Worm (Caenorhabditis elegans): ENCODE results near the gene C25F9.16.
"Not testable (repeated sequence)": the region's sequence is repeated elsewhere in the genome, so short reads cannot be mapped to it uniquely, and the experiment has no call there.

The C25F9.16 gene

DNA sequence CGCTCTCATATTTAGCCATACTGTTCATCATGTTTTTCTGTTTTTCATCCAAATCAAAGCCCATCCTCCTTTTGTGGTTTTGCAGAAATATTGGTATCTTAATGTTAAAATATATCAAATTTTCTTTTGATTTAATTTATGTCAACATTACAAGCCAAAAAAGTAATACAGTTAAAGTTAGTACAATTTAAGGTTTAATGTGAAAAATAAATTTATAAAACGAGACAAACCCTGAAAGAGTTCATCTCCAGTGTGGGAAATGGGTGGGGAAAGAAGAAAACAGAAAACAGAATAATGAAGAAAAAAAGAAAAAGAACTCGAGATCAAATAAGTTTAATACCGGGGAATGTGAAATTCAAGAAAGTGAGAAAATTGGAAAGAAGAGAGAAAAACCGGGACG, 14.6 kb downstream of the C25F9.16 start, which contains the start of gene M04C3.2:
TSS of gene M04C3.2 (minus strand) at position 101 of the 400 bp plus-strand sequence.
- no peak for TF ChIP-seq F37D6.2 (tag; optimal IDR thresholded peaks at IDR 0.05)
- TF ChIP-seq spr-3 (GFP tag; optimal IDR thresholded peaks at IDR 0.05) = no peak
- no peak for TF ChIP-seq gei-8 (GFP tag; optimal IDR thresholded peaks at IDR 0.05)
- TF ChIP-seq daf-16 (GFP tag; optimal IDR thresholded peaks at IDR 0.05) = no peak
- TF ChIP-seq daf-16 (tag; optimal IDR thresholded peaks at IDR 0.05) = no peak
- TF ChIP-seq nhr-10 (tag; optimal IDR thresholded peaks at IDR 0.05) = no peak
- no peak for TF ChIP-seq tag-97 (GFP tag; IDR thresholded peaks at IDR 0.05)
- no peak for TF ChIP-seq madf-9 (GFP tag; conservative IDR thresholded peaks at IDR 0.05)
- no peak for TF ChIP-seq nhr-76 (tag; optimal IDR thresholded peaks at IDR 0.05)
- TF ChIP-seq spr-1 (tag; optimal IDR thresholded peaks at IDR 0.05) = no peak
- TF ChIP-seq skn-1 (tag; optimal IDR thresholded peaks at IDR 0.05) = no peak
- TF ChIP-seq mxl-3 (GFP tag; optimal IDR thresholded peaks at IDR 0.05) = no peak

DNA sequence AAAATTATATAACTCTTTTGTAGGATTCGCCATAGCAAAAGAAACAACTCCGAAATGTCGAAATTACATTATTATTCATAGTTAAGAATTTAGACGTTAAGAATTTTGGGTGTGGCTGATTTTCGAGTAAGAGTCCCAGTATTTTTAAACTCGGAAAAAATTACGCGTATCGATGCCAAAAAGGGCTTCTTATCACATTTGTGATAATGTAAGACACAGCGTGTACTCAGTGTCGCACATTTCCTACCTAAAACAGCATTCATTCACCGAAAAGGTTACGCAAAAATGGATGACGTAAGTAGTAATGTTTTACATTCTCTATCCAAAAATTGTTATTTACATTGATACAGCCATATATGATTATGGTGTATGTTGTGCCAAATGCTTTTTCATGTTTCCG, 15.4 kb downstream of the C25F9.16 start, which contains the start of gene M04C3.5:
TSS of gene M04C3.5 (plus strand) at position 190 of the 400 bp plus-strand sequence.
- TF ChIP-seq dmd-6 (GFP tag; IDR thresholded peaks at IDR 0.05) = peak; percentile 61
- no peak for TF ChIP-seq daf-16 (GFP tag; optimal IDR thresholded peaks at IDR 0.05)
- TF ChIP-seq daf-16 (tag; optimal IDR thresholded peaks at IDR 0.05) = peak; percentile 35
- TF ChIP-seq hlh-11 (tag; optimal IDR thresholded peaks at IDR 0.05) = peak; percentile 26
- no peak for TF ChIP-seq madf-9 (GFP tag; conservative IDR thresholded peaks at IDR 0.05)
- no peak for TF ChIP-seq unc-130 (GFP tag; optimal IDR thresholded peaks at IDR 0.05)
- TF ChIP-seq nhr-102 (tag; optimal IDR thresholded peaks at IDR 0.05) = no peak
- peak; percentile 48 for TF ChIP-seq aha-1 (tag)
- no peak for TF ChIP-seq zip-2 (tag; optimal IDR thresholded peaks at IDR 0.05)
- TF ChIP-seq lin-39 (tag; optimal IDR thresholded peaks at IDR 0.05) = no peak
- TF ChIP-seq nhr-28 (tag; optimal IDR thresholded peaks at IDR 0.05) = peak; percentile 23
- TF ChIP-seq pqm-1 (tag; optimal IDR thresholded peaks at IDR 0.05) = peak; percentile 55
- TF ChIP-seq unc-62 (GFP tag; optimal IDR thresholded peaks at IDR 0.05 in 1 of 2) = peak in 1 of 2 experiments; percentile 67
- no peak for TF ChIP-seq unc-62 (tag; optimal IDR thresholded peaks at IDR 0.05)

DNA sequence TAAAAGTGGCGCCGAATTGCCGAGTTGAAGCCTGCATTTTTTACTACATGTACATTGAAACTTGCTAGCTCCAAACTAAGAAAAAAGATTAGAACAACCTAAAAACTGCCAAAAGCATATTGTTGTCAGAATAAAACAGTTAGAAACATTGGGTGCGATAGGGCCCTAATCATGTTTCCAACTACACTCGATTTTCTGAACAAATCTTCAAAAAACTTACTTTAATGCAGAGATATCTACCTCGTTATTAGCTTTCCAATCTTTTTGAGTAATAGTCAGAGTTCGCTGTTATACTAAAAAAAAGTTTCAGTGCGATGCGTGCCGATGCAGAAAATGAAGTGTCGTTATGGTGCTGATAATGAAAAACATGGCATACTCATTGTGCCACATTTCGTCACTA, 21.5 kb downstream of the C25F9.16 start, which contains the start of the genes Y43F8B.13 and Y43F8B.14:
TSS of gene Y43F8B.13 (plus strand) at position 301 of the 400 bp plus-strand sequence.
TSS of gene Y43F8B.14 (minus strand) at position 322 of the 400 bp plus-strand sequence.
- TF ChIP-seq hmg-1.1 (GFP tag; IDR thresholded peaks at IDR 0.05) = no peak
- TF ChIP-seq daf-16 (GFP tag; optimal IDR thresholded peaks at IDR 0.05) = no peak
- peak; percentile 35 for TF ChIP-seq daf-16 (tag; optimal IDR thresholded peaks at IDR 0.05)
- no peak for TF ChIP-seq lin-39 (tag; optimal IDR thresholded peaks at IDR 0.05)
- no peak for TF ChIP-seq unc-62 (GFP tag; optimal IDR thresholded peaks at IDR 0.05 in 1 of 2)
- TF ChIP-seq unc-62 (tag; optimal IDR thresholded peaks at IDR 0.05) = no peak
- TF ChIP-seq pqm-1 (tag; optimal IDR thresholded peaks at IDR 0.05) = peak; percentile 56

DNA sequence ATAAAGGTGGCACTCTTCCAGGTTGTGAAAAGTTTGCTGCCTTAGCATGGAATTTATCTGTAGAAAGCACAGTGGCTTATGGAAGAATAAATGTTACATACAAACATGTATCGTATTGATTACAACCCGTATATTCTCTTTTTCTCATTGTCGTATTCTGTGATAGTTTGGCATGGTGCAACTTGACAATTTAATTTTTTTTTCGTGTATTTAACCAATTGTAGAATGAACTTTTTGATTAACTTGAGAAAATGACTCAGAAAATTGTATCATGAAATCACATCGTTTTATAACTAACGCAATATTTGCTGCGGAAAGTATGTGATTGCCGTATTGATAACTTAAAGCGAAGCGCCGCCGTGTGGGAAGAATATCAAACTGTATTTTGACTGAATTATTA, 22.9 kb downstream of the C25F9.16 start, which contains the start of gene Y43F8B.24:
TSS of gene Y43F8B.24 (plus strand) at position 301 of the 400 bp plus-strand sequence.
- TF ChIP-seq daf-16 (GFP tag; optimal IDR thresholded peaks at IDR 0.05) = no peak
- TF ChIP-seq daf-16 (tag; optimal IDR thresholded peaks at IDR 0.05) = peak; percentile 17
- TF ChIP-seq unc-62 (GFP tag; optimal IDR thresholded peaks at IDR 0.05 in 1 of 2) = peak in 1 of 2 experiments; percentile 7
- no peak for TF ChIP-seq unc-62 (tag; optimal IDR thresholded peaks at IDR 0.05)
- no peak for TF ChIP-seq ceh-62 (tag; optimal IDR thresholded peaks at IDR 0.05)

DNA sequence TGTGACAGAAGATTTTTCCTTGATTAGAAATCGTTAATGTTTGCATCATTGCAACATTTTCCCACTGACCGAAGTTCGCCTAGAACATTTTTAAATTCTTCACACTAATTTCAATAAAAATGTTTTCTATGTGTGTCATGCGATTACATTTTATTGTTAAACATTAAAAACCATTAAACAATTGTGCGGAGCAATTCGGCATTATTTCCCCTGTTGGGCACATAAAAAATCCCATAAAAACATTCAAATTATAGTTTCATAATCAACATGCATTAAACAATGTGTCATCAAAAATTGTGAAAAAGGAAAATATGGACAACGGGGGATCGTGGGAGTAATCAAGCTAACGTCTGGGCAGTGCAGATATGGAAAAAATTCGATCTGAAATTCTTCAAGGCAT, 25.3 kb downstream of the C25F9.16 start:
- TF ChIP-seq php-3 (GFP tag; IDR thresholded peaks at IDR 0.05) = peak; percentile 98
- not testable (repeated sequence) for TF ChIP-seq daf-16 (GFP tag; optimal IDR thresholded peaks at IDR 0.05)
- TF ChIP-seq daf-16 (tag; optimal IDR thresholded peaks at IDR 0.05) = peak; percentile 31
- TF ChIP-seq tra-1 (GFP tag; IDR thresholded peaks at IDR 0.05) = peak; percentile 26; the same call in 1 of the 2 replicates

DNA sequence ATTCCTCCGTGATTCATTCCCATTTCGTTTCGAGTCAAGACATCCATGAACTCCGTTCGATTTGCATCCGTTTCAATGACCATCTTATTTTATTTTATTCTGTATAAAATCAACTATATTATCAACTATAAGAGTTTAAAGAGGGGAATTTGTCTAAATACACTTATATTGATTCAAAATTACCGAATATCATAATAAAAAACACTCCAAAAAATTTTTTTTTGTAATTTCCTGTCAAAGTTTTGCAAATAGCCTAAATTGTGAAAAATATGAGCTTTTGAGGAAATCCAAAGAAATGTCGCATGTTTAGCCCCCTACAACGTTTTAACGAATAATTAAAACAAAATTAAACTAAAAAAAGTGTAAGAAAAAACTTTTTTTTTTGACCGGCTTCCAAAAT, 27.8 kb downstream of the C25F9.16 start, which contains the start of gene Y43F8B.15:
TSS of gene Y43F8B.15 (minus strand) at position 101 of the 400 bp plus-strand sequence.
- TF ChIP-seq lim-7 (GFP tag; IDR thresholded peaks at IDR 0.05) (no peak), egl-27 (tag; optimal IDR thresholded peaks at IDR 0.05) (no peak), hif-1 (tag; optimal IDR thresholded peaks at IDR 0.05) (no peak), lin-15B (tag; optimal IDR thresholded peaks at IDR 0.05) (no peak), F10B5.3 (tag; optimal IDR thresholded peaks at IDR 0.05) (no peak), F44E2.7 (GFP tag; IDR thresholded peaks at IDR 0.05) (no peak)
